1 fruit fly cellular context compared by ENCODE assay signal in genomic region chr3L:5751740-5752579, dm6.
TF ChIP-seq lines count a peak whose summit lies in the region.

Gene DnaJ-1, minus strand, starts transcription at chr3L:5752189.

TF ChIP-seq in whole organism, embryonic, 481 proteins besides CTCF, POLR2A, EP300 and RAD21 (continued from another document and continues in another):
- TF ChIP-seq tna (GFP tag; IDR thresholded peaks at IDR 0.05; lab: Robert Waterston, UW; ENCODE audit: partially characterized antibody): peak; percentile 94
- TF ChIP-seq dpn (GFP tag; optimal IDR thresholded peaks at IDR 0.05; lab: Kevin White, UChicago): no peak
- no peak for TF ChIP-seq fd96Cb (tag; optimal IDR thresholded peaks at IDR 0.05; lab: Kevin White, UChicago)
- TF ChIP-seq kah (GFP tag; optimal IDR thresholded peaks at IDR 0.05; lab: Kevin White, UChicago): peak; percentile 53
- no peak for TF ChIP-seq fd3F (GFP tag; optimal IDR thresholded peaks at IDR 0.05; lab: Kevin White, UChicago)
- no peak for TF ChIP-seq Hr39 (optimal IDR thresholded peaks at IDR 0.05; lab: Kevin White, UChicago)
- no peak for TF ChIP-seq CG11560 (tag; IDR thresholded peaks at IDR 0.05; lab: Robert Waterston, UW)
- TF ChIP-seq CG8281 (tag; optimal IDR thresholded peaks at IDR 0.05; lab: Kevin White, UChicago): no peak
- TF ChIP-seq ewg (GFP tag; optimal IDR thresholded peaks at IDR 0.05; lab: Kevin White, UChicago): peak; percentile 43
- peak; percentile 70 for TF ChIP-seq Dref (GFP tag; IDR thresholded peaks at IDR 0.05; lab: Robert Waterston, UW)
- peak; percentile 99 for TF ChIP-seq vnd (GFP tag; IDR thresholded peaks at IDR 0.05; lab: Robert Waterston, UW; ENCODE audit: partially characterized antibody)
- no peak for TF ChIP-seq CG33557 (GFP tag; optimal IDR thresholded peaks at IDR 0.05; lab: Kevin White, UChicago)
- no peak for TF ChIP-seq Hmx (GFP tag; optimal IDR thresholded peaks at IDR 0.05; lab: Kevin White, UChicago)
- peak; percentile 75 for TF ChIP-seq CG13894 (tag; optimal IDR thresholded peaks at IDR 0.05; lab: Kevin White, UChicago)
- TF ChIP-seq CG12942 (GFP tag; optimal IDR thresholded peaks at IDR 0.05; lab: Kevin White, UChicago): no peak
- no peak for TF ChIP-seq gsb-n (tag; optimal IDR thresholded peaks at IDR 0.05; lab: Kevin White, UChicago)
- peak; percentile 30 for TF ChIP-seq fu2 (GFP tag; optimal IDR thresholded peaks at IDR 0.05; lab: Kevin White, UChicago)
- TF ChIP-seq Myb (GFP tag; optimal IDR thresholded peaks at IDR 0.05; lab: Kevin White, UChicago): peak; percentile 70
- TF ChIP-seq crc (GFP tag; optimal IDR thresholded peaks at IDR 0.05; lab: Kevin White, UChicago): no peak
- TF ChIP-seq toy (GFP tag; IDR thresholded peaks at IDR 0.05; lab: Robert Waterston, UW): no peak
- TF ChIP-seq btn (GFP tag; optimal IDR thresholded peaks at IDR 0.05; lab: Kevin White, UChicago): no peak
- TF ChIP-seq Abd-B (GFP tag; optimal IDR thresholded peaks at IDR 0.05; lab: Kevin White, UChicago): no peak
- no peak for TF ChIP-seq GATAe (GFP tag; conservative IDR thresholded peaks at IDR 0.05; lab: Robert Waterston, UW)
- no peak for TF ChIP-seq mirr (GFP tag; optimal IDR thresholded peaks at IDR 0.05; lab: Kevin White, UChicago)
- no peak for TF ChIP-seq CG3163 (GFP tag; optimal IDR thresholded peaks at IDR 0.05; lab: Kevin White, UChicago)
- no peak for TF ChIP-seq Nf-YA (GFP tag; IDR thresholded peaks at IDR 0.05; lab: Robert Waterston, UW)
- peak; percentile 19 for TF ChIP-seq cwo (GFP tag; optimal IDR thresholded peaks at IDR 0.05; lab: Kevin White, UChicago)
- TF ChIP-seq CG4282 (GFP tag; optimal IDR thresholded peaks at IDR 0.05; lab: Kevin White, UChicago): no peak
- TF ChIP-seq grau (tag; optimal IDR thresholded peaks at IDR 0.05; lab: Kevin White, UChicago): peak; percentile 15
- no peak for TF ChIP-seq z (GFP tag; IDR thresholded peaks at IDR 0.05; lab: Robert Waterston, UW)
- TF ChIP-seq NC2β (GFP tag; optimal IDR thresholded peaks at IDR 0.05; lab: Kevin White, UChicago): peak; percentile 68
- peak; percentile 72 for TF ChIP-seq Fer1 (GFP tag; optimal IDR thresholded peaks at IDR 0.05; lab: Kevin White, UChicago)
- peak; percentile 60 for TF ChIP-seq nmo (GFP tag; optimal IDR thresholded peaks at IDR 0.05; lab: Kevin White, UChicago)
- peak; percentile 7 for TF ChIP-seq Sry-β (GFP tag; optimal IDR thresholded peaks at IDR 0.05; lab: Kevin White, UChicago)
- no peak for TF ChIP-seq Fer3 (tag; optimal IDR thresholded peaks at IDR 0.05; lab: Kevin White, UChicago)
- TF ChIP-seq CG1603 (tag; optimal IDR thresholded peaks at IDR 0.05; lab: Kevin White, UChicago): peak; percentile 43
- TF ChIP-seq zfh1 (GFP tag; IDR thresholded peaks at IDR 0.05; lab: Robert Waterston, UW): peak; percentile 12; the same call in 1 of the 3 replicates
- TF ChIP-seq ac (GFP tag; optimal IDR thresholded peaks at IDR 0.05; lab: Kevin White, UChicago): no peak
- no peak for TF ChIP-seq HLH3B (GFP tag; IDR thresholded peaks at IDR 0.05; lab: Robert Waterston, UW)
- TF ChIP-seq CG15479 (GFP tag; optimal IDR thresholded peaks at IDR 0.05; lab: Kevin White, UChicago): peak; percentile 19
- TF ChIP-seq CG11398 (GFP tag; optimal IDR thresholded peaks at IDR 0.05; lab: Kevin White, UChicago): no peak
- peak; percentile 90 for TF ChIP-seq CG3995 (GFP tag; optimal IDR thresholded peaks at IDR 0.05; lab: Kevin White, UChicago)
- no peak for TF ChIP-seq psq (GFP tag; optimal IDR thresholded peaks at IDR 0.05; lab: Kevin White, UChicago)
- TF ChIP-seq Ravus (GFP tag; IDR thresholded peaks at IDR 0.05; lab: Robert Waterston, UW): no peak
- peak; percentile 3 for TF ChIP-seq tx (GFP tag; optimal IDR thresholded peaks at IDR 0.05; lab: Kevin White, UChicago)
- peak; percentile 95 for TF ChIP-seq CG42726 (GFP tag; IDR thresholded peaks at IDR 0.05; lab: Robert Waterston, UW; ENCODE audit: partially characterized antibody)
- TF ChIP-seq CG10543 (GFP tag; optimal IDR thresholded peaks at IDR 0.05; lab: Kevin White, UChicago): peak; percentile 69
- peak; percentile 30 for TF ChIP-seq CrebB (tag; optimal IDR thresholded peaks at IDR 0.05; lab: Kevin White, UChicago)
- TF ChIP-seq CG4707 (GFP tag; optimal IDR thresholded peaks at IDR 0.05; lab: Kevin White, UChicago): peak; percentile 57
- TF ChIP-seq Pdp1 (GFP tag; optimal IDR thresholded peaks at IDR 0.05; lab: Kevin White, UChicago): peak in 1 of 2 experiments; percentile 59
- TF ChIP-seq CG11093 (GFP tag; IDR thresholded peaks at IDR 0.05; lab: Robert Waterston, UW): no peak
- no peak for TF ChIP-seq CG8478 (optimal IDR thresholded peaks at IDR 0.05; lab: Kevin White, UChicago)
- TF ChIP-seq aop (GFP tag; IDR thresholded peaks at IDR 0.05; lab: Robert Waterston, UW): no peak
- TF ChIP-seq unc-4 (GFP tag; IDR thresholded peaks at IDR 0.05; lab: Robert Waterston, UW; ENCODE audit: partially characterized antibody): peak; percentile 97
- TF ChIP-seq CG12071 (GFP tag; optimal IDR thresholded peaks at IDR 0.05; lab: Kevin White, UChicago): no peak
- peak; percentile 41 for TF ChIP-seq CG15269 (tag; optimal IDR thresholded peaks at IDR 0.05; lab: Kevin White, UChicago)
- no peak for TF ChIP-seq CG14050 (GFP tag; IDR thresholded peaks at IDR 0.05; lab: Robert Waterston, UW)
- TF ChIP-seq Xbp1 (GFP tag; optimal IDR thresholded peaks at IDR 0.05; lab: Kevin White, UChicago): no peak
- TF ChIP-seq NC2α (GFP tag; optimal IDR thresholded peaks at IDR 0.05; lab: Kevin White, UChicago): peak; percentile 32
- peak; percentile 97 for TF ChIP-seq chinmo (GFP tag; IDR thresholded peaks at IDR 0.05; lab: Robert Waterston, UW; ENCODE audit: partially characterized antibody)
- TF ChIP-seq CG13775 (GFP tag; optimal IDR thresholded peaks at IDR 0.05; lab: Kevin White, UChicago): no peak
- TF ChIP-seq Eip74EF (GFP tag; optimal IDR thresholded peaks at IDR 0.05; lab: Kevin White, UChicago): peak in 1 of 2 experiments; percentile 45
- peak; percentile 3 for TF ChIP-seq ind (GFP tag; optimal IDR thresholded peaks at IDR 0.05; lab: Kevin White, UChicago)
- TF ChIP-seq CG18619 (GFP tag; optimal IDR thresholded peaks at IDR 0.05; lab: Kevin White, UChicago): peak; percentile 7
- TF ChIP-seq D19A (tag; optimal IDR thresholded peaks at IDR 0.05; lab: Kevin White, UChicago): no peak
- TF ChIP-seq CG3726 (GFP tag; IDR thresholded peaks at IDR 0.05; lab: Robert Waterston, UW): no peak
- TF ChIP-seq Poxn (GFP tag; IDR thresholded peaks at IDR 0.05; lab: Robert Waterston, UW): no peak
- TF ChIP-seq ems (GFP tag; optimal IDR thresholded peaks at IDR 0.05; lab: Kevin White, UChicago): peak; percentile 16
- TF ChIP-seq dysf (GFP tag; IDR thresholded peaks at IDR 0.05; lab: Robert Waterston, UW): no peak
- peak; percentile 92 for TF ChIP-seq nom (GFP tag; optimal IDR thresholded peaks at IDR 0.05; lab: Kevin White, UChicago)
- TF ChIP-seq CG13424 (tag; optimal IDR thresholded peaks at IDR 0.05; lab: Kevin White, UChicago): no peak
- no peak for TF ChIP-seq HLH54F (GFP tag; optimal IDR thresholded peaks at IDR 0.05; lab: Kevin White, UChicago)
- no peak for TF ChIP-seq wor (GFP tag; IDR thresholded peaks at IDR 0.05; lab: Robert Waterston, UW)
- no peak for TF ChIP-seq CG12236 (GFP tag; optimal IDR thresholded peaks at IDR 0.05; lab: Kevin White, UChicago)
- peak; percentile 5 for TF ChIP-seq sug (tag; optimal IDR thresholded peaks at IDR 0.05; lab: Kevin White, UChicago)
- TF ChIP-seq jigr1 (GFP tag; IDR thresholded peaks at IDR 0.05; lab: Robert Waterston, UW): no peak
- TF ChIP-seq luna (GFP tag; optimal IDR thresholded peaks at IDR 0.05; lab: Kevin White, UChicago): peak; percentile 41
- peak; percentile 92 for TF ChIP-seq YL-1 (GFP tag; optimal IDR thresholded peaks at IDR 0.05; lab: Kevin White, UChicago)
- TF ChIP-seq CG8944 (GFP tag; optimal IDR thresholded peaks at IDR 0.05; lab: Kevin White, UChicago): no peak
- no peak for TF ChIP-seq exex (tag; optimal IDR thresholded peaks at IDR 0.05; lab: Kevin White, UChicago)
- TF ChIP-seq CG16815 (GFP tag; optimal IDR thresholded peaks at IDR 0.05; lab: Kevin White, UChicago): no peak
- TF ChIP-seq CG9727 (GFP tag; optimal IDR thresholded peaks at IDR 0.05; lab: Kevin White, UChicago): peak; percentile 18
- TF ChIP-seq slbo (GFP tag; IDR thresholded peaks at IDR 0.05; lab: Robert Waterston, UW): no peak
- TF ChIP-seq CG15011 (GFP tag; optimal IDR thresholded peaks at IDR 0.05; lab: Kevin White, UChicago): peak; percentile 20
- peak; percentile 38 for TF ChIP-seq wek (GFP tag; optimal IDR thresholded peaks at IDR 0.05; lab: Kevin White, UChicago)
- TF ChIP-seq oc (tag; optimal IDR thresholded peaks at IDR 0.05; lab: Kevin White, UChicago): no peak
- TF ChIP-seq CG17612 (GFP tag; IDR thresholded peaks at IDR 0.05; lab: Robert Waterston, UW): no peak
- TF ChIP-seq MTF-1 (GFP tag; optimal IDR thresholded peaks at IDR 0.05; lab: Kevin White, UChicago; ENCODE audit: borderline replicate concordance): peak; percentile 42
- TF ChIP-seq cato (GFP tag; optimal IDR thresholded peaks at IDR 0.05; lab: Kevin White, UChicago; ENCODE audit: borderline replicate concordance): no peak
- peak; percentile 51; the same call in 1 of the 2 replicates for TF ChIP-seq CG9932 (GFP tag; IDR thresholded peaks at IDR 0.05; lab: Robert Waterston, UW)
- no peak for TF ChIP-seq sima (GFP tag; optimal IDR thresholded peaks at IDR 0.05; lab: Kevin White, UChicago)
- TF ChIP-seq CG2120 (GFP tag; optimal IDR thresholded peaks at IDR 0.05; lab: Kevin White, UChicago): peak; percentile 30
- TF ChIP-seq sd (tag; optimal IDR thresholded peaks at IDR 0.05; lab: Kevin White, UChicago): peak; percentile 78
- TF ChIP-seq CG15514 (GFP tag; optimal IDR thresholded peaks at IDR 0.05; lab: Kevin White, UChicago): peak; percentile 43
- no peak for TF ChIP-seq CG11085 (GFP tag; IDR thresholded peaks at IDR 0.05; lab: Robert Waterston, UW)
- TF ChIP-seq pho (GFP tag; optimal IDR thresholded peaks at IDR 0.05; lab: Kevin White, UChicago): no peak
- TF ChIP-seq CG3281 (GFP tag; optimal IDR thresholded peaks at IDR 0.05; lab: Kevin White, UChicago): peak; percentile 44
- no peak for TF ChIP-seq D19B (GFP tag; optimal IDR thresholded peaks at IDR 0.05; lab: Kevin White, UChicago)
- peak; percentile 97 for TF ChIP-seq CG6791 (GFP tag; IDR thresholded peaks at IDR 0.05; lab: Robert Waterston, UW; ENCODE audit: partially characterized antibody)
- no peak for TF ChIP-seq dati (GFP tag; IDR thresholded peaks at IDR 0.05; lab: Robert Waterston, UW)
- peak; percentile 61 for TF ChIP-seq Hmr (GFP tag; optimal IDR thresholded peaks at IDR 0.05; lab: Kevin White, UChicago)
- TF ChIP-seq Dip3 (GFP tag; optimal IDR thresholded peaks at IDR 0.05; lab: Kevin White, UChicago): peak; percentile 23
- TF ChIP-seq E2f2 (GFP tag; IDR thresholded peaks at IDR 0.05; lab: Robert Waterston, UW): peak; percentile 85
- TF ChIP-seq Meics (GFP tag; optimal IDR thresholded peaks at IDR 0.05; lab: Kevin White, UChicago): peak; percentile 39
- no peak for TF ChIP-seq CG7987 (GFP tag; optimal IDR thresholded peaks at IDR 0.05; lab: Kevin White, UChicago)
- peak; percentile 90 for TF ChIP-seq CG34376 (GFP tag; optimal IDR thresholded peaks at IDR 0.05; lab: Kevin White, UChicago)
- no peak for TF ChIP-seq CG9215 (GFP tag; IDR thresholded peaks at IDR 0.05; lab: Robert Waterston, UW)
- TF ChIP-seq CG11247 (GFP tag; IDR thresholded peaks at IDR 0.05; lab: Robert Waterston, UW): no peak
- TF ChIP-seq pzg (GFP tag; optimal IDR thresholded peaks at IDR 0.05; lab: Kevin White, UChicago): peak; percentile 85
- TF ChIP-seq CG4730 (GFP tag; IDR thresholded peaks at IDR 0.05; lab: Robert Waterston, UW): no peak
- TF ChIP-seq CG11504 (tag; optimal IDR thresholded peaks at IDR 0.05; lab: Kevin White, UChicago): no peak
- TF ChIP-seq CG30020 (tag; optimal IDR thresholded peaks at IDR 0.05; lab: Kevin White, UChicago): no peak
- no peak for TF ChIP-seq gt (GFP tag; IDR thresholded peaks at IDR 0.05; lab: Robert Waterston, UW)
- TF ChIP-seq jing (GFP tag; optimal IDR thresholded peaks at IDR 0.05; lab: Kevin White, UChicago): no peak
- no peak for TF ChIP-seq CG1832 (GFP tag; optimal IDR thresholded peaks at IDR 0.05; lab: Kevin White, UChicago)
- peak; percentile 95 for TF ChIP-seq Sin3A (optimal IDR thresholded peaks at IDR 0.05; lab: Kevin White, UChicago)
- no peak for TF ChIP-seq Taf1 (GFP tag; IDR thresholded peaks at IDR 0.05; lab: Robert Waterston, UW)
- peak; percentile 51 for TF ChIP-seq phol (tag; optimal IDR thresholded peaks at IDR 0.05; lab: Kevin White, UChicago)
- no peak for TF ChIP-seq pita (GFP tag; optimal IDR thresholded peaks at IDR 0.05; lab: Kevin White, UChicago)
- TF ChIP-seq Hr51 (GFP tag; optimal IDR thresholded peaks at IDR 0.05; lab: Kevin White, UChicago): peak in 1 of 2 experiments; percentile 19
- TF ChIP-seq gfzf (GFP tag; optimal IDR thresholded peaks at IDR 0.05; lab: Kevin White, UChicago): peak; percentile 53
- no peak for TF ChIP-seq CG12744 (GFP tag; optimal IDR thresholded peaks at IDR 0.05; lab: Kevin White, UChicago)
- no peak for TF ChIP-seq sc (optimal IDR thresholded peaks at IDR 0.05; lab: Kevin White, UChicago)
- TF ChIP-seq sc (GFP tag; optimal IDR thresholded peaks at IDR 0.05; lab: Kevin White, UChicago): no peak
- TF ChIP-seq Oaz (GFP tag; IDR thresholded peaks at IDR 0.05; lab: Robert Waterston, UW): no peak
- no peak for TF ChIP-seq p53 (GFP tag; optimal IDR thresholded peaks at IDR 0.05; lab: Kevin White, UChicago)
- TF ChIP-seq CG7839 (tag; optimal IDR thresholded peaks at IDR 0.05; lab: Kevin White, UChicago): peak; percentile 48
- TF ChIP-seq trh (GFP tag; optimal IDR thresholded peaks at IDR 0.05; lab: Kevin White, UChicago): no peak
- no peak for TF ChIP-seq Gug (GFP tag; IDR thresholded peaks at IDR 0.05; lab: Robert Waterston, UW)
- TF ChIP-seq Aef1 (GFP tag; IDR thresholded peaks at IDR 0.05; lab: Robert Waterston, UW): no peak
- peak; percentile 6 for TF ChIP-seq mam (GFP tag; optimal IDR thresholded peaks at IDR 0.05; lab: Kevin White, UChicago)
- no peak for TF ChIP-seq CG17328 (GFP tag; IDR thresholded peaks at IDR 0.05; lab: Robert Waterston, UW)
- no peak for TF ChIP-seq Gsc (GFP tag; IDR thresholded peaks at IDR 0.05; lab: Robert Waterston, UW)
- TF ChIP-seq CG2712 (tag; optimal IDR thresholded peaks at IDR 0.05; lab: Kevin White, UChicago): peak; percentile 22
- peak; percentile 99 for TF ChIP-seq CG2129 (GFP tag; IDR thresholded peaks at IDR 0.05; lab: Robert Waterston, UW; ENCODE audit: partially characterized antibody)
- no peak for TF ChIP-seq Mrtf (GFP tag; IDR thresholded peaks at IDR 0.05; lab: Robert Waterston, UW)
- peak; percentile 76 for TF ChIP-seq gro (GFP tag; optimal IDR thresholded peaks at IDR 0.05; lab: Kevin White, UChicago)
